Worm (Caenorhabditis elegans): ENCODE results near the gene W07G1.1.
A peak's percentile ranks its signal among the peaks of the same experiment; 100 is the strongest.

W07G1.1 gene

ce11 chrII:13976161-13976560, 36.7 kb upstream of the W07G1.1 start, which contains the start of gene Y39G8B.2 (continued):
- TF ChIP-seq nhr-6 (tag; optimal IDR thresholded peaks at IDR 0.05), result no peak
- TF ChIP-seq skn-1 (tag; optimal IDR thresholded peaks at IDR 0.05), result peak; percentile 5
- TF ChIP-seq nhr-12 (tag; optimal IDR thresholded peaks at IDR 0.05), result no peak
- no peak for TF ChIP-seq ztf-4 (tag; optimal IDR thresholded peaks at IDR 0.05)
- TF ChIP-seq elt-1 (tag; optimal IDR thresholded peaks at IDR 0.05), result no peak
- TF ChIP-seq C34F6.9 (tag; optimal IDR thresholded peaks at IDR 0.05), result peak; percentile 92
- TF ChIP-seq ztf-1 (GFP tag; conservative IDR thresholded peaks at IDR 0.05), result no peak
- peak; percentile 63 for TF ChIP-seq nhr-77 (tag; optimal IDR thresholded peaks at IDR 0.05)

ce11 chrII:13974136-13974535, 34.7 kb upstream of the W07G1.1 start:
- TF ChIP-seq mbf-1 (tag; optimal IDR thresholded peaks at IDR 0.05), result no peak
- TF ChIP-seq nhr-10 (tag; optimal IDR thresholded peaks at IDR 0.05), result no peak
- no peak for TF ChIP-seq mab-5 (tag; optimal IDR thresholded peaks at IDR 0.05)
- no peak for TF ChIP-seq alr-1 (tag; optimal IDR thresholded peaks at IDR 0.05)
- TF ChIP-seq lsy-2 (tag; optimal IDR thresholded peaks at IDR 0.05), result no peak
- no peak for TF ChIP-seq fos-1 (tag; optimal IDR thresholded peaks at IDR 0.05)
- TF ChIP-seq aly-2 (tag; optimal IDR thresholded peaks at IDR 0.05), result no peak
- TF ChIP-seq nhr-11 (tag; optimal IDR thresholded peaks at IDR 0.05), result no peak
- no peak for TF ChIP-seq nhr-25 (tag; optimal IDR thresholded peaks at IDR 0.05)
- TF ChIP-seq elt-1 (tag; optimal IDR thresholded peaks at IDR 0.05), result no peak
- TF ChIP-seq blmp-1 (tag; optimal IDR thresholded peaks at IDR 0.05; ENCODE audit: insufficient read depth), result no peak
- no peak for TF ChIP-seq nhr-77 (tag; optimal IDR thresholded peaks at IDR 0.05)
- TF ChIP-seq ztf-4 (tag; optimal IDR thresholded peaks at IDR 0.05), result no peak
- no peak for TF ChIP-seq unc-39 (tag; optimal IDR thresholded peaks at IDR 0.05)
- TF ChIP-seq egl-27 (tag; optimal IDR thresholded peaks at IDR 0.05), result no peak
- TF ChIP-seq elt-3 (tag; optimal IDR thresholded peaks at IDR 0.05), result no peak

- TF ChIP-seq Y55F3AM.14 (GFP tag; optimal IDR thresholded peaks at IDR 0.05), result no peak
- peak in 1 of 2 experiments; percentile 24 for TF ChIP-seq lsy-2 (tag; optimal IDR thresholded peaks at IDR 0.05)
- TF ChIP-seq nhr-77 (tag; optimal IDR thresholded peaks at IDR 0.05), result no peak
- no peak for TF ChIP-seq C34F6.9 (tag; optimal IDR thresholded peaks at IDR 0.05)
- TF ChIP-seq gmeb-1 (tag; optimal IDR thresholded peaks at IDR 0.05), result peak; percentile 3
- TF ChIP-seq mab-5 (tag; optimal IDR thresholded peaks at IDR 0.05), result no peak
- TF ChIP-seq F13H6.1 (tag; optimal IDR thresholded peaks at IDR 0.05), result no peak
- peak; percentile 45 for TF ChIP-seq fos-1 (tag; optimal IDR thresholded peaks at IDR 0.05)
- TF ChIP-seq blmp-1 (tag; optimal IDR thresholded peaks at IDR 0.05; ENCODE audit: insufficient read depth), result no peak
- TF ChIP-seq skn-1 (tag; optimal IDR thresholded peaks at IDR 0.05), result peak; percentile 34
- no peak for TF ChIP-seq unc-39 (tag; optimal IDR thresholded peaks at IDR 0.05)
Observed at ce11 chrII:13973514-13973913, 34.1 kb upstream of the W07G1.1 start, which contains the start of gene Y39G8B.1. Gene Y39G8B.1 (minus strand): TSS chrII:13973812.

- TF ChIP-seq nhr-10 (tag; optimal IDR thresholded peaks at IDR 0.05), result no peak
- TF ChIP-seq Y55F3AM.14 (GFP tag; optimal IDR thresholded peaks at IDR 0.05), result no peak
- TF ChIP-seq ceh-82 (tag; optimal IDR thresholded peaks at IDR 0.05), result no peak
- no peak for TF ChIP-seq C34F6.9 (tag; optimal IDR thresholded peaks at IDR 0.05)
- no peak for TF ChIP-seq ZK546.5 (tag; optimal IDR thresholded peaks at IDR 0.05)
- no peak for TF ChIP-seq skn-1 (tag; optimal IDR thresholded peaks at IDR 0.05)
- no peak for TF ChIP-seq ceh-16 (tag; optimal IDR thresholded peaks at IDR 0.05)
- no peak for TF ChIP-seq ztf-1 (GFP tag; conservative IDR thresholded peaks at IDR 0.05)
- no peak for TF ChIP-seq nhr-129 (tag; optimal IDR thresholded peaks at IDR 0.05)
- TF ChIP-seq lin-39 (tag; optimal IDR thresholded peaks at IDR 0.05), result no peak
- TF ChIP-seq unc-62 (GFP tag; optimal IDR thresholded peaks at IDR 0.05), result no peak
- no peak for TF ChIP-seq sma-9 (GFP tag; optimal IDR thresholded peaks at IDR 0.05)
- no peak for TF ChIP-seq sma-9 (tag; optimal IDR thresholded peaks at IDR 0.05)
Observed at ce11 chrII:13972199-13972598, 32.8 kb upstream of the W07G1.1 start.

ce11 chrII:13968979-13969378, 29.5 kb upstream of the W07G1.1 start, which contains the start of gene sre-43:
Gene sre-43 (minus strand): TSS chrII:13969079.
- TF ChIP-seq lin-39 (tag; optimal IDR thresholded peaks at IDR 0.05), result no peak

- TF ChIP-seq lin-11 (tag; optimal IDR thresholded peaks at IDR 0.05) (no peak), gmeb-1 (tag; optimal IDR thresholded peaks at IDR 0.05) (no peak), ceh-82 (tag; optimal IDR thresholded peaks at IDR 0.05) (no peak), ztf-11 (tag; optimal IDR thresholded peaks at IDR 0.05) (no peak), lin-13 (GFP tag; optimal IDR thresholded peaks at IDR 0.05) (no peak), R02D3.7 (tag; optimal IDR thresholded peaks at IDR 0.05) (no peak), sma-3 (GFP tag; optimal IDR thresholded peaks at IDR 0.05) (no peak), unc-62 (GFP tag; optimal IDR thresholded peaks at IDR 0.05) (no peak), F13H6.1 (tag; optimal IDR thresholded peaks at IDR 0.05) (no peak), skn-1 (tag; optimal IDR thresholded peaks at IDR 0.05) (no peak), nhr-77 (tag; optimal IDR thresholded peaks at IDR 0.05) (no peak), C34F6.9 (tag; optimal IDR thresholded peaks at IDR 0.05) (no peak), mdl-1 (tag; optimal IDR thresholded peaks at IDR 0.05) (no peak), peb-1 (tag; optimal IDR thresholded peaks at IDR 0.05) (no peak), alr-1 (tag; optimal IDR thresholded peaks at IDR 0.05) (no peak)
Observed at ce11 chrII:13966242-13966641, 26.8 kb upstream of the W07G1.1 start, which contains the start of gene W07G1.7. Gene W07G1.7 (minus strand): TSS chrII:13966342.

All from whole organism, L2 larva.